Fruit fly (Drosophila melanogaster) whole organism, embryonic: ENCODE data around the gene Cyp4ac3.

Experiments
- Aef1 ChIP-seq: fragments of 200-800 bp; sonication (Bioruptor generic); IDR thresholded peaks from 3 replicates; pipeline ENCODE4 v1.3.6; 2022; ENCODE audit warnings: missing biosample characterization, missing genetic modification characterization
- Asciz ChIP-seq: fragments of 200-800 bp; sonication (Bioruptor generic); optimal IDR thresholded peaks from 2 replicates; lab custom pipeline; 2017; ENCODE audit warnings: missing biosample characterization, mild to moderate bottlenecking, missing genetic modification characterization, missing genetic modification reagents
- Blimp-1 ChIP-seq: fragments of 200-800 bp; sonication (Bioruptor generic); optimal IDR thresholded peaks from 3 replicates; lab custom pipeline; 2018; ENCODE audit warnings: missing biosample characterization, missing genetic modification characterization, mild to moderate bottlenecking, moderate library complexity, missing genetic modification reagents
- CG1024 ChIP-seq: fragments of 200-800 bp; sonication (Bioruptor generic); IDR thresholded peaks from 2 replicates; pipeline ENCODE4 v1.3.6; 2022; ENCODE audit warnings: missing biosample characterization, missing genetic modification characterization
- CG11723 ChIP-seq: fragments of 200-800 bp; sonication (Bioruptor generic); optimal IDR thresholded peaks from 2 replicates; lab custom pipeline; 2017; ENCODE audit warnings: missing biosample characterization, mild to moderate bottlenecking, missing genetic modification characterization
- CG15011 ChIP-seq: fragments of 200-800 bp; sonication (Bioruptor generic); optimal IDR thresholded peaks from 3 replicates; lab custom pipeline; 2018; ENCODE audit warnings: missing biosample characterization, mild to moderate bottlenecking, missing genetic modification characterization
- CG17328 ChIP-seq: fragments of 200-800 bp; sonication (Bioruptor generic); IDR thresholded peaks from 2 replicates; pipeline ENCODE4 v1.3.6; 2022; ENCODE audit warnings: missing biosample characterization, missing genetic modification characterization
- CG2129 ChIP-seq: fragments of 200-800 bp; sonication (Bioruptor generic); IDR thresholded peaks from 2 replicates; pipeline ENCODE4 v1.3.6; 2022; ENCODE audit warnings: missing biosample characterization, missing genetic modification characterization; ENCODE audit not compliant: partially characterized antibody
- CG2678 ChIP-seq: fragments of 200-800 bp; sonication (Bioruptor generic); optimal IDR thresholded peaks from 3 replicates; lab custom pipeline; 2019; ENCODE audit warnings: missing biosample characterization, mild to moderate bottlenecking, missing genetic modification characterization, moderate library complexity
- CG33213 ChIP-seq: fragments of 200-800 bp; sonication (Bioruptor generic); optimal IDR thresholded peaks from 3 replicates; lab custom pipeline; 2016; ENCODE audit warnings: missing biosample characterization, missing genetic modification characterization
- CG7271 ChIP-seq: fragments of 200-800 bp; sonication (Bioruptor generic); optimal IDR thresholded peaks from 2 replicates; lab custom pipeline; 2018; ENCODE audit warnings: missing biosample characterization, mild to moderate bottlenecking, missing genetic modification characterization, moderate library complexity
- Chrac-16 ChIP-seq: fragments of 200-800 bp; sonication (Bioruptor generic); optimal IDR thresholded peaks from 3 replicates; lab custom pipeline; 2016; ENCODE audit warnings: missing biosample characterization, missing genetic modification characterization
- D19A ChIP-seq: fragments of 200-800 bp; optimal IDR thresholded peaks from 3 replicates; lab custom pipeline; 2019; ENCODE audit warnings: missing biosample characterization, mild to moderate bottlenecking, missing genetic modification characterization, moderate library complexity
- E2f2 ChIP-seq: fragments of 200-800 bp; sonication (Bioruptor generic); IDR thresholded peaks from 2 replicates; pipeline ENCODE4 v1.3.6; 2022; ENCODE audit warnings: missing biosample characterization, missing genetic modification characterization
- Fer3 ChIP-seq: fragments of 200-800 bp; sonication (Bioruptor generic); optimal IDR thresholded peaks from 2 replicates; lab custom pipeline; 2018; ENCODE audit warnings: missing biosample characterization, mild to moderate bottlenecking, missing genetic modification characterization, moderate library complexity
- Gsc ChIP-seq: fragments of 200-800 bp; sonication (Bioruptor generic); IDR thresholded peaks from 2 replicates; pipeline ENCODE4 v1.3.6; 2022; ENCODE audit warnings: missing biosample characterization, missing genetic modification characterization
- Gug ChIP-seq: fragments of 200-800 bp; sonication (Bioruptor generic); IDR thresholded peaks from 4 replicates; pipeline ENCODE4 v1.3.6; 2022; ENCODE audit warnings: missing biosample characterization, missing genetic modification characterization
- H15 ChIP-seq: fragments of 200-800 bp; sonication (Bioruptor generic); IDR thresholded peaks from 3 replicates; pipeline ENCODE4 v1.3.6; 2022; ENCODE audit warnings: missing biosample characterization, missing genetic modification characterization
- Jarid2 ChIP-seq: fragments of 200-800 bp; sonication (Bioruptor generic); optimal IDR thresholded peaks from 3 replicates; lab custom pipeline; 2017; ENCODE audit warnings: mild to moderate bottlenecking, missing biosample characterization, missing genetic modification reagents, missing genetic modification characterization
- MBD-R2 ChIP-seq: fragments of 200-800 bp; sonication (Bioruptor generic); IDR thresholded peaks from 2 replicates; pipeline ENCODE4 v1.3.6; 2022; ENCODE audit warnings: missing biosample characterization, missing genetic modification characterization
- Max ChIP-seq: fragments of 200-800 bp; sonication (Bioruptor generic); optimal IDR thresholded peaks from 2 replicates; lab custom pipeline; 2016; ENCODE audit warnings: missing biosample characterization, mild to moderate bottlenecking, missing genetic modification characterization
- PHDP ChIP-seq: fragments of 200-800 bp; sonication (Bioruptor generic); optimal IDR thresholded peaks from 3 replicates; lab custom pipeline; 2018; ENCODE audit warnings: missing biosample characterization, mild to moderate bottlenecking, missing genetic modification characterization, moderate library complexity
- Poxn ChIP-seq: fragments of 200-800 bp; sonication (Bioruptor generic); IDR thresholded peaks from 2 replicates; pipeline ENCODE4 v1.3.6; 2022; ENCODE audit warnings: missing biosample characterization, missing genetic modification characterization
- Vsx1 ChIP-seq: fragments of 200-800 bp; sonication (Bioruptor generic); optimal IDR thresholded peaks from 2 replicates; lab custom pipeline; 2017; ENCODE audit warnings: missing biosample characterization, mild to moderate bottlenecking, missing genetic modification characterization, missing genetic modification reagents
- amos ChIP-seq: fragments of 200-800 bp; sonication (Bioruptor generic); IDR thresholded peaks from 2 replicates; pipeline ENCODE4 v1.3.6; 2022; ENCODE audit warnings: missing biosample characterization, missing genetic modification characterization; ENCODE audit not compliant: partially characterized antibody
- bigmax ChIP-seq: fragments of 200-800 bp; sonication (Bioruptor generic); optimal IDR thresholded peaks from 2 replicates; lab custom pipeline; 2018; ENCODE audit warnings: missing biosample characterization, mild to moderate bottlenecking, missing genetic modification characterization
- caup ChIP-seq: fragments of 200-800 bp; sonication (Bioruptor generic); optimal IDR thresholded peaks from 3 replicates; lab custom pipeline; 2017; ENCODE audit warnings: missing biosample characterization, mild to moderate bottlenecking, missing genetic modification characterization, moderate library complexity; ENCODE audit not compliant: severe bottlenecking
- chinmo ChIP-seq: fragments of 200-800 bp; sonication (Bioruptor generic); IDR thresholded peaks from 4 replicates; pipeline ENCODE4 v1.3.6; 2022; ENCODE audit warnings: missing biosample characterization, missing genetic modification characterization; ENCODE audit not compliant: partially characterized antibody
- chm ChIP-seq: fragments of 200-800 bp; sonication (Bioruptor generic); IDR thresholded peaks from 2 replicates; pipeline ENCODE4 v1.3.6; 2022; ENCODE audit warnings: missing biosample characterization, missing genetic modification characterization
- crp ChIP-seq, 2 experiments: fragments of 200-800 bp; sonication (Bioruptor generic); optimal IDR thresholded peaks; 2 replicates in 1 of 2; 3 replicates in 1 of 2; lab custom pipeline; 2017; ENCODE audit warnings: missing biosample characterization in 2 of 2, missing genetic modification characterization in 2 of 2, mild to moderate bottlenecking in 1 of 2, moderate library complexity in 1 of 2
- esg ChIP-seq: fragments of 200-800 bp; sonication (Bioruptor generic); conservative IDR thresholded peaks from 2 replicates; pipeline ENCODE4 v1.3.6; 2022; ENCODE audit warnings: missing biosample characterization, missing genetic modification characterization
- eve ChIP-seq, 2 experiments: fragments of >200 bp; optimal IDR thresholded peaks; 2 replicates each; lab custom pipeline; 2017; ENCODE audit warnings: missing biosample characterization in 2 of 2, missing genetic modification characterization in 2 of 2
- grau ChIP-seq: fragments of 200-800 bp; optimal IDR thresholded peaks from 3 replicates; lab custom pipeline; 2019; ENCODE audit warnings: missing biosample characterization, mild to moderate bottlenecking, missing genetic modification characterization, moderate library complexity
- gro ChIP-seq: fragments of 200-800 bp; sonication (Bioruptor generic); optimal IDR thresholded peaks from 2 replicates; lab custom pipeline; 2016; ENCODE audit warnings: missing biosample characterization, missing genetic modification characterization
- gsb-n ChIP-seq: fragments of 200-800 bp; sonication (Bioruptor generic); optimal IDR thresholded peaks from 3 replicates; lab custom pipeline; 2018; ENCODE audit warnings: missing biosample characterization, mild to moderate bottlenecking, missing genetic modification characterization
- hbn ChIP-seq: fragments of 200-800 bp; sonication (Bioruptor generic); IDR thresholded peaks from 2 replicates; pipeline ENCODE4 v1.3.6; 2022; ENCODE audit warnings: missing biosample characterization, missing genetic modification characterization; ENCODE audit not compliant: partially characterized antibody
- kay ChIP-seq: fragments of 200-800 bp; sonication (Bioruptor generic); optimal IDR thresholded peaks from 2 replicates; lab custom pipeline; 2016; ENCODE audit warnings: missing biosample characterization, missing genetic modification characterization
- nerfin-1 ChIP-seq: fragments of 200-800 bp; sonication (Bioruptor generic); optimal IDR thresholded peaks from 3 replicates; lab custom pipeline; 2019; ENCODE audit warnings: missing biosample characterization, mild to moderate bottlenecking, missing genetic modification characterization, moderate library complexity
- pzg ChIP-seq: fragments of 200-800 bp; sonication (Bioruptor generic); optimal IDR thresholded peaks from 3 replicates; lab custom pipeline; 2018; ENCODE audit warnings: missing biosample characterization, mild to moderate bottlenecking, missing genetic modification characterization, moderate library complexity
- row ChIP-seq: fragments of 200-800 bp; sonication (Bioruptor generic); IDR thresholded peaks from 3 replicates; pipeline ENCODE4 v1.3.6; 2022; ENCODE audit warnings: missing biosample characterization, missing genetic modification characterization
- sc ChIP-seq, 3 experiments: fragments of >200 bp in 2 of 3; fragments of 200-800 bp in 1 of 3; sonication (Bioruptor generic) in 1 of 3; optimal IDR thresholded peaks; 2 replicates in 2 of 3; 3 replicates in 1 of 3; lab custom pipeline; 2017; ENCODE audit warnings: mild to moderate bottlenecking in 1 of 3, missing biosample characterization in 1 of 3, missing genetic modification characterization in 1 of 3, missing genetic modification reagents in 1 of 3
- schlank ChIP-seq: fragments of 200-800 bp; sonication (Bioruptor generic); optimal IDR thresholded peaks from 2 replicates; lab custom pipeline; 2018; ENCODE audit warnings: missing biosample characterization, mild to moderate bottlenecking, missing genetic modification characterization
- scrt ChIP-seq: fragments of 200-800 bp; sonication (Bioruptor generic); optimal IDR thresholded peaks from 2 replicates; lab custom pipeline; 2018; ENCODE audit warnings: missing biosample characterization, mild to moderate bottlenecking, missing genetic modification characterization, moderate library complexity
- sqz ChIP-seq: fragments of 200-800 bp; sonication (Bioruptor generic); optimal IDR thresholded peaks from 3 replicates; lab custom pipeline; 2018; ENCODE audit warnings: missing biosample characterization, mild to moderate bottlenecking, missing genetic modification characterization
- tap ChIP-seq: fragments of 200-800 bp; optimal IDR thresholded peaks from 3 replicates; lab custom pipeline; 2019; ENCODE audit warnings: missing biosample characterization, mild to moderate bottlenecking, missing genetic modification characterization, moderate library complexity
- toy ChIP-seq: fragments of 200-800 bp; sonication (Bioruptor generic); IDR thresholded peaks from 2 replicates; pipeline ENCODE4 v1.3.6; 2022; ENCODE audit warnings: missing biosample characterization, missing genetic modification characterization
- tup ChIP-seq: fragments of 200-800 bp; sonication (Bioruptor generic); optimal IDR thresholded peaks from 2 replicates; lab custom pipeline; 2016; ENCODE audit warnings: missing biosample characterization, mild to moderate bottlenecking, missing genetic modification characterization, moderate library complexity
- vnd ChIP-seq: fragments of 200-800 bp; sonication (Bioruptor generic); IDR thresholded peaks from 3 replicates; pipeline ENCODE4 v1.3.6; 2022; ENCODE audit warnings: missing biosample characterization, missing genetic modification characterization; ENCODE audit not compliant: partially characterized antibody

Gene Cyp4ac3

dm6 chr2L:5292643-5292963 lies 24.3 kb downstream of the Cyp4ac3 start (continued):
- no peak for TF ChIP-seq scrt
- TF ChIP-seq Blimp-1 (GFP tag; lab: Kevin White, UChicago): peak; percentile 1
- TF ChIP-seq tup: no peak
- no peak for TF ChIP-seq CG2129
- TF ChIP-seq toy (GFP tag; lab: Robert Waterston, UW): no peak
- no peak for TF ChIP-seq CG11723 (GFP tag; lab: Kevin White, UChicago)
- peak; percentile 6 for TF ChIP-seq CG2678
- no peak for TF ChIP-seq Jarid2 (GFP tag; lab: Kevin White, UChicago)
- no peak for TF ChIP-seq schlank (tag; lab: Kevin White, UChicago)
- TF ChIP-seq caup (GFP tag; lab: Kevin White, UChicago): no peak
- TF ChIP-seq grau (tag; lab: Kevin White, UChicago): peak; percentile 87
- no peak for TF ChIP-seq amos
- no peak for TF ChIP-seq Poxn (GFP tag; lab: Robert Waterston, UW)
- no peak for TF ChIP-seq CG15011 (GFP tag; lab: Kevin White, UChicago)
- no peak for TF ChIP-seq H15 (GFP tag; lab: Robert Waterston, UW)
- TF ChIP-seq row: peak; percentile 31; the same call in 2 of the 3 replicates
- no peak for TF ChIP-seq CG33213 (GFP tag; lab: Kevin White, UChicago)
- no peak for TF ChIP-seq Gsc (GFP tag; lab: Robert Waterston, UW)
- TF ChIP-seq hbn (GFP tag; lab: Robert Waterston, UW): no peak
- no peak for TF ChIP-seq chm (GFP tag; lab: Robert Waterston, UW)
- no peak for TF ChIP-seq Gug
- no peak for TF ChIP-seq gsb-n (tag; lab: Kevin White, UChicago)
- TF ChIP-seq E2f2 (GFP tag; lab: Robert Waterston, UW): no peak
- TF ChIP-seq esg (GFP tag; lab: Robert Waterston, UW): no peak
- TF ChIP-seq pzg (GFP tag; lab: Kevin White, UChicago): no peak

dm6 chr2L:5292977-5293513 lies 24.7 kb downstream of the Cyp4ac3 start:
- peak; percentile 34 for TF ChIP-seq gro
- peak in 1 of 2 experiments; percentile 27 for TF ChIP-seq crp (GFP tag; optimal IDR thresholded peaks at IDR 0.05; lab: Kevin White, UChicago)
- TF ChIP-seq nerfin-1: peak; percentile 84
- no peak for TF ChIP-seq CG7271 (tag; lab: Kevin White, UChicago)
- TF ChIP-seq Asciz (GFP tag; lab: Kevin White, UChicago): peak; percentile 80
- peak; percentile 62 for TF ChIP-seq Vsx1 (GFP tag; lab: Kevin White, UChicago)
- TF ChIP-seq CG2129: no peak
- peak; percentile 86 for TF ChIP-seq tap
- TF ChIP-seq chinmo (GFP tag; lab: Robert Waterston, UW): peak; percentile 66; the same call in 1 of the 4 replicates
- peak; percentile 22; the same call in 1 of the 3 replicates for TF ChIP-seq Aef1 (GFP tag; lab: Robert Waterston, UW)
- TF ChIP-seq MBD-R2 (GFP tag; lab: Robert Waterston, UW): no peak
- TF ChIP-seq caup (GFP tag; lab: Kevin White, UChicago): peak; percentile 16
- no peak for TF ChIP-seq vnd (GFP tag; lab: Robert Waterston, UW)
- peak in 1 of 2 experiments; percentile 80 for TF ChIP-seq eve (GFP tag; optimal IDR thresholded peaks at IDR 0.05; lab: Kevin White, UChicago)
- TF ChIP-seq PHDP (tag; lab: Kevin White, UChicago): peak; percentile 84
- no peak for TF ChIP-seq sc (optimal IDR thresholded peaks at IDR 0.05; lab: Kevin White, UChicago)
- peak; percentile 60 for TF ChIP-seq sc (GFP tag; optimal IDR thresholded peaks at IDR 0.05; lab: Kevin White, UChicago)
- peak; percentile 62 for TF ChIP-seq sqz (GFP tag; lab: Kevin White, UChicago)
- peak; percentile 66 for TF ChIP-seq Chrac-16 (GFP tag; lab: Kevin White, UChicago)
- TF ChIP-seq Jarid2 (GFP tag; lab: Kevin White, UChicago): no peak
- no peak; the same call in 1 of the 2 replicates for TF ChIP-seq CG1024 (GFP tag; lab: Robert Waterston, UW)
- peak; percentile 80 for TF ChIP-seq D19A (tag; lab: Kevin White, UChicago)
- peak; percentile 50 for TF ChIP-seq Fer3 (tag; lab: Kevin White, UChicago)
- TF ChIP-seq Max (GFP tag; lab: Kevin White, UChicago): peak; percentile 48
- TF ChIP-seq hbn (GFP tag; lab: Robert Waterston, UW): no peak
- TF ChIP-seq kay (GFP tag; lab: Kevin White, UChicago): peak; percentile 32
- no peak for TF ChIP-seq bigmax (GFP tag; lab: Kevin White, UChicago)
- peak; percentile 72 for TF ChIP-seq CG17328 (GFP tag; lab: Robert Waterston, UW)
